Fruit fly (Drosophila melanogaster): Measurements from ENCODE around the gene Cpr64Aa.

Cpr64Aa gene

dm6 chr3L:4221226-4221770 is 12.3 kb upstream of the Cpr64Aa start (continued):
- TF ChIP-seq H15 (GFP tag; IDR thresholded peaks at IDR 0.05), result no peak
- no peak for TF ChIP-seq Optix (GFP tag; IDR thresholded peaks at IDR 0.05)
- TF ChIP-seq CG9727 (GFP tag; optimal IDR thresholded peaks at IDR 0.05), result no peak
- no peak for TF ChIP-seq CG14667 (GFP tag; IDR thresholded peaks at IDR 0.05)
- no peak for TF ChIP-seq Nf-YA (GFP tag; IDR thresholded peaks at IDR 0.05)
- no peak for TF ChIP-seq CG4707 (GFP tag; optimal IDR thresholded peaks at IDR 0.05)
- no peak for TF ChIP-seq CG16815 (GFP tag; optimal IDR thresholded peaks at IDR 0.05)
- TF ChIP-seq CG9215 (GFP tag; IDR thresholded peaks at IDR 0.05), result no peak
- TF ChIP-seq CG6272 (GFP tag; IDR thresholded peaks at IDR 0.05), result no peak
- no peak for TF ChIP-seq cas (GFP tag; IDR thresholded peaks at IDR 0.05)
- no peak for TF ChIP-seq dati (GFP tag; IDR thresholded peaks at IDR 0.05)
- TF ChIP-seq CG1647 (GFP tag; optimal IDR thresholded peaks at IDR 0.05), result no peak
- TF ChIP-seq D19A (tag; optimal IDR thresholded peaks at IDR 0.05), result no peak
- TF ChIP-seq shn (GFP tag; optimal IDR thresholded peaks at IDR 0.05), result no peak
- TF ChIP-seq CG13296 (GFP tag; optimal IDR thresholded peaks at IDR 0.05), result no peak
- TF ChIP-seq maf-S (GFP tag; optimal IDR thresholded peaks at IDR 0.05), result no peak
- TF ChIP-seq CG13624 (GFP tag; optimal IDR thresholded peaks at IDR 0.05), result no peak
- TF ChIP-seq ssp (GFP tag; IDR thresholded peaks at IDR 0.05), result no peak
- no peak for TF ChIP-seq slou (GFP tag; optimal IDR thresholded peaks at IDR 0.05)
- TF ChIP-seq nom (GFP tag; optimal IDR thresholded peaks at IDR 0.05), result peak; percentile 47
- TF ChIP-seq gt (GFP tag; IDR thresholded peaks at IDR 0.05), result no peak
- TF ChIP-seq CG4854 (GFP tag; optimal IDR thresholded peaks at IDR 0.05), result no peak
- no peak for TF ChIP-seq Rx (GFP tag; IDR thresholded peaks at IDR 0.05)
- no peak for TF ChIP-seq chif (GFP tag; optimal IDR thresholded peaks at IDR 0.05)
- peak; percentile 95 for TF ChIP-seq CG13894 (tag; optimal IDR thresholded peaks at IDR 0.05)
- no peak for TF ChIP-seq peb (GFP tag; IDR thresholded peaks at IDR 0.05)
- TF ChIP-seq CG7928 (GFP tag; optimal IDR thresholded peaks at IDR 0.05), result no peak
- peak; percentile 64 for TF ChIP-seq HmgZ (tag; optimal IDR thresholded peaks at IDR 0.05)
- no peak for TF ChIP-seq sc (optimal IDR thresholded peaks at IDR 0.05)
- no peak for TF ChIP-seq sc (GFP tag; optimal IDR thresholded peaks at IDR 0.05)
- no peak for TF ChIP-seq CG15601 (tag; optimal IDR thresholded peaks at IDR 0.05)
- TF ChIP-seq CG3838 (GFP tag; optimal IDR thresholded peaks at IDR 0.05), result no peak
- TF ChIP-seq CG1024 (GFP tag; IDR thresholded peaks at IDR 0.05), result no peak
- TF ChIP-seq CG6854 (GFP tag; optimal IDR thresholded peaks at IDR 0.05), result no peak
- TF ChIP-seq Atf6 (GFP tag; IDR thresholded peaks at IDR 0.05), result no peak
- no peak for TF ChIP-seq CG2116 (GFP tag; optimal IDR thresholded peaks at IDR 0.05)
- TF ChIP-seq CG1603 (tag; optimal IDR thresholded peaks at IDR 0.05), result no peak
- TF ChIP-seq bbx (GFP tag; IDR thresholded peaks at IDR 0.05; ENCODE audit: partially characterized antibody), result no peak
- no peak for TF ChIP-seq Lim3 (GFP tag; IDR thresholded peaks at IDR 0.05)
- no peak for TF ChIP-seq dysf (GFP tag; IDR thresholded peaks at IDR 0.05)
- TF ChIP-seq CG1529 (GFP tag; optimal IDR thresholded peaks at IDR 0.05), result no peak
- no peak for TF ChIP-seq fu2 (GFP tag; optimal IDR thresholded peaks at IDR 0.05)
- 0 out of 2 replicates have a peak, but pooled peaks have one; percentile 26 for TF ChIP-seq ttk (GFP tag; IDR thresholded peaks at IDR 0.05)
- TF ChIP-seq Kr (GFP tag; optimal IDR thresholded peaks at IDR 0.05), result no peak
- no peak for TF ChIP-seq disco-r (GFP tag; optimal IDR thresholded peaks at IDR 0.05)
- TF ChIP-seq NC2β (GFP tag; optimal IDR thresholded peaks at IDR 0.05), result no peak
- no peak for TF ChIP-seq corto (GFP tag; optimal IDR thresholded peaks at IDR 0.05)
- TF ChIP-seq Med (GFP tag), result peak; percentile 30
- peak; percentile 79 for TF ChIP-seq pros (GFP tag; optimal IDR thresholded peaks at IDR 0.05)
- no peak for TF ChIP-seq Sin3A (optimal IDR thresholded peaks at IDR 0.05)
- TF ChIP-seq CG3163 (GFP tag; optimal IDR thresholded peaks at IDR 0.05), result no peak
- TF ChIP-seq bowl (GFP tag; IDR thresholded peaks at IDR 0.05), result no peak
- no peak for TF ChIP-seq CG10274 (GFP tag; optimal IDR thresholded peaks at IDR 0.05)

All from whole organism, embryonic.